Worm (Caenorhabditis elegans): Measurements from ENCODE around the gene F36F12.1.

ce11 chrV:2055765-2056504, 47.1 kb downstream of the F36F12.1 start:
- TF ChIP-seq unc-62 (GFP tag; optimal IDR thresholded peaks at IDR 0.05) (no peak), pha-4 (tag; optimal IDR thresholded peaks at IDR 0.05) (no peak), unc-130 (GFP tag; optimal IDR thresholded peaks at IDR 0.05) (no peak), Y53F4B.3 (GFP tag; IDR thresholded peaks at IDR 0.05) (no peak), dox-1 (GFP tag; IDR thresholded peaks at IDR 0.05) (no peak), mcd-1 (GFP tag; IDR thresholded peaks at IDR 0.05) (no peak)
